Worm (Caenorhabditis elegans): ENCODE data around the gene tmem-138.

- TF ChIP-seq M03D4.4 (tag; optimal IDR thresholded peaks at IDR 0.05) (no peak), lsy-2 (tag; optimal IDR thresholded peaks at IDR 0.05) (no peak), mab-5 (tag; optimal IDR thresholded peaks at IDR 0.05) (no peak), nhr-237 (tag; optimal IDR thresholded peaks at IDR 0.05) (no peak)
Measured at ce11 chrII:8156845-8157373, at the start of gene tmem-138, which contains the start of gene tub-1.

Measured in whole organism, mixed stage, embryonic.